Worm (Caenorhabditis elegans) whole organism, L3 larva: ENCODE results near the gene C48B4.13.

ENCODE experiments used
- R02D3.7 ChIP-seq: fragments of 150-350 bp; optimal IDR thresholded peaks from 2 replicates; lab custom pipeline; 2014; ENCODE audit warnings: missing biosample characterization, missing genetic modification characterization
- elt-1 ChIP-seq: fragments of 150-350 bp; optimal IDR thresholded peaks from 2 replicates; lab custom pipeline; 2014; ENCODE audit warnings: missing biosample characterization, missing genetic modification characterization
- elt-3 ChIP-seq, 3 experiments: fragments of 150-350 bp in 1 of 3; sonication (generic microtip) in 2 of 3; optimal IDR thresholded peaks; 2 replicates in 2 of 3; 4 replicates in 1 of 3; lab custom pipeline; 2014 to 2017; ENCODE audit warnings: missing biosample characterization in 3 of 3, missing genetic modification characterization in 3 of 3
- fos-1 ChIP-seq: fragments of 150-350 bp; optimal IDR thresholded peaks from 2 replicates; lab custom pipeline; 2014; ENCODE audit warnings: missing biosample characterization, missing genetic modification characterization
- lin-39 ChIP-seq: fragments of 150-350 bp; optimal IDR thresholded peaks from 2 replicates; lab custom pipeline; 2018; ENCODE audit warnings: missing biosample characterization, missing genetic modification reagents, missing genetic modification characterization
- mdl-1 ChIP-seq: fragments of 150-350 bp; optimal IDR thresholded peaks from 2 replicates; lab custom pipeline; 2014; ENCODE audit warnings: missing biosample characterization, missing genetic modification characterization
- pha-4 ChIP-seq: fragments of 150-350 bp; optimal IDR thresholded peaks from 2 replicates; lab custom pipeline; 2014; ENCODE audit warnings: missing biosample characterization, missing genetic modification reagents, missing genetic modification characterization
- tbx-2 ChIP-seq: sonication (generic microtip); optimal IDR thresholded peaks from 2 replicates; lab custom pipeline; 2016; ENCODE audit warnings: mild to moderate bottlenecking, missing genetic modification characterization, missing compliant biosample characterization

- no peak for TF ChIP-seq R02D3.7 (tag; lab: Kevin White, UChicago)
- TF ChIP-seq elt-3 (tag; optimal IDR thresholded peaks at IDR 0.05; lab: Kevin White, UChicago) = no peak
- TF ChIP-seq fos-1 (tag; lab: Kevin White, UChicago) = no peak
- no peak for TF ChIP-seq tbx-2 (tag; lab: Kevin White, UChicago)
- TF ChIP-seq elt-1 (tag; lab: Kevin White, UChicago) = no peak
- no peak for TF ChIP-seq mdl-1
- no peak for TF ChIP-seq lin-39 (tag; lab: Kevin White, UChicago)
- TF ChIP-seq pha-4 = no peak
Observed at ce11 chrIII:9598168-9598567, 29.6 kb downstream of the C48B4.13 start, which contains the start of gene F58A4.1.
